Worm (Caenorhabditis elegans): ENCODE results near the gene B0491.6.

Gene B0491.6

ce11 chrII:11349892-11350291 is 1.7 kb upstream of the B0491.6 start, which contains the start of gene dph-5:
Gene dph-5, plus strand, starts transcription at chrII:11350192.
- no peak for TF ChIP-seq dao-5 (tag; optimal IDR thresholded peaks at IDR 0.05)
- TF ChIP-seq him-1 (tag; optimal IDR thresholded peaks at IDR 0.05) = no peak
- TF ChIP-seq W03F9.2 (tag; optimal IDR thresholded peaks at IDR 0.05) = no peak

- TF ChIP-seq W03F9.2 (tag; optimal IDR thresholded peaks at IDR 0.05) = peak; percentile 87
- TF ChIP-seq him-1 (tag; optimal IDR thresholded peaks at IDR 0.05) = peak; percentile 45
- TF ChIP-seq dao-5 (tag; optimal IDR thresholded peaks at IDR 0.05) = no peak
These were observed 2.5 kb downstream of the B0491.6 start, which contains the start of gene nduf-11 for ce11 chrII:11345570-11346029. Gene nduf-11, minus strand, starts transcription at chrII:11345620.

- no peak for TF ChIP-seq W03F9.2 (tag; optimal IDR thresholded peaks at IDR 0.05)
- TF ChIP-seq dao-5 (tag; optimal IDR thresholded peaks at IDR 0.05) = no peak
- TF ChIP-seq him-1 (tag; optimal IDR thresholded peaks at IDR 0.05) = no peak
These were observed 3.6 kb downstream of the B0491.6 start for ce11 chrII:11344554-11344953.

- TF ChIP-seq dao-5 (tag; optimal IDR thresholded peaks at IDR 0.05) (no peak), him-1 (tag; optimal IDR thresholded peaks at IDR 0.05) (no peak), W03F9.2 (tag; optimal IDR thresholded peaks at IDR 0.05) (no peak)
These were observed 4.8 kb downstream of the B0491.6 start, which contains the start of gene lgc-20 for ce11 chrII:11343300-11343869. Gene lgc-20, minus strand, starts transcription at chrII:11343610.

- TF ChIP-seq W03F9.2 (tag; optimal IDR thresholded peaks at IDR 0.05) = no peak
- no peak for TF ChIP-seq dao-5 (tag; optimal IDR thresholded peaks at IDR 0.05)
- no peak for TF ChIP-seq him-1 (tag; optimal IDR thresholded peaks at IDR 0.05)
These were observed 8.6 kb downstream of the B0491.6 start, which contains the start of gene rmd-3 for ce11 chrII:11339507-11339906. Gene rmd-3, minus strand, starts transcription at chrII:11339607.

ce11 chrII:11337497-11338040 is 10.6 kb downstream of the B0491.6 start, which contains the start of gene sqt-1:
Gene sqt-1, minus strand, starts transcription at chrII:11337837.
- no peak for TF ChIP-seq him-1 (tag; optimal IDR thresholded peaks at IDR 0.05)

ce11 chrII:11336640-11337241 is 11.4 kb downstream of the B0491.6 start:
- TF ChIP-seq W03F9.2 (tag; optimal IDR thresholded peaks at IDR 0.05) (no peak), him-1 (tag; optimal IDR thresholded peaks at IDR 0.05) (no peak), dao-5 (tag; optimal IDR thresholded peaks at IDR 0.05) (no peak)

ce11 chrII:11336163-11336562 is 12.0 kb downstream of the B0491.6 start:
- TF ChIP-seq W03F9.2 (tag; optimal IDR thresholded peaks at IDR 0.05) (no peak), dao-5 (tag; optimal IDR thresholded peaks at IDR 0.05) (no peak), him-1 (tag; optimal IDR thresholded peaks at IDR 0.05) (no peak)

ce11 chrII:11335670-11336069 is 12.5 kb downstream of the B0491.6 start:
- TF ChIP-seq him-1 (tag; optimal IDR thresholded peaks at IDR 0.05) (no peak), dao-5 (tag; optimal IDR thresholded peaks at IDR 0.05) (no peak), W03F9.2 (tag; optimal IDR thresholded peaks at IDR 0.05) (no peak)

ce11 chrII:11333846-11334638 is 14.1 kb downstream of the B0491.6 start:
- TF ChIP-seq him-1 (tag; optimal IDR thresholded peaks at IDR 0.05) = no peak
- TF ChIP-seq W03F9.2 (tag; optimal IDR thresholded peaks at IDR 0.05) = no peak
- TF ChIP-seq dao-5 (tag; optimal IDR thresholded peaks at IDR 0.05) = no peak

ce11 chrII:11333375-11333774 is 14.8 kb downstream of the B0491.6 start:
- TF ChIP-seq W03F9.2 (tag; optimal IDR thresholded peaks at IDR 0.05) (no peak), him-1 (tag; optimal IDR thresholded peaks at IDR 0.05) (no peak), dao-5 (tag; optimal IDR thresholded peaks at IDR 0.05) (no peak)

ce11 chrII:11329021-11329479 is 19.1 kb downstream of the B0491.6 start, which contains the start of gene tag-180:
Gene tag-180, minus strand, starts transcription at chrII:11329429.
- TF ChIP-seq him-1 (tag; optimal IDR thresholded peaks at IDR 0.05) (no peak), W03F9.2 (tag; optimal IDR thresholded peaks at IDR 0.05) (no peak), dao-5 (tag; optimal IDR thresholded peaks at IDR 0.05) (no peak)

- TF ChIP-seq him-1 (tag; optimal IDR thresholded peaks at IDR 0.05) = no peak
- no peak for TF ChIP-seq dao-5 (tag; optimal IDR thresholded peaks at IDR 0.05)
- TF ChIP-seq W03F9.2 (tag; optimal IDR thresholded peaks at IDR 0.05) = no peak
These were observed 28.6 kb downstream of the B0491.6 start, which contains the start of gene nlp-51 for ce11 chrII:11319591-11319990. Gene nlp-51, minus strand, starts transcription at chrII:11319691.

All from whole organism, L4/young adult.